Fruit fly (Drosophila melanogaster): ENCODE measurements around the gene CG2975.

The CG2975 gene

dm6 chr2L:2799909-2800478, 39.9 kb upstream of the CG2975 start, which contains the start of gene Syt1:
Syt1 (minus strand) TSS chr2L:2799979.
- TF ChIP-seq HmgD (GFP tag; optimal IDR thresholded peaks at IDR 0.05) (no peak), gro (GFP tag; optimal IDR thresholded peaks at IDR 0.05) (peak; percentile 22), CG16863 (GFP tag; optimal IDR thresholded peaks at IDR 0.05) (no peak), CG2129 (GFP tag; IDR thresholded peaks at IDR 0.05; ENCODE audit: partially characterized antibody) (no peak), CG9932 (GFP tag; IDR thresholded peaks at IDR 0.05) (peak; percentile 35; the same call in 1 of the 2 replicates), eyg (GFP tag; optimal IDR thresholded peaks at IDR 0.05) (no peak), slbo (GFP tag; IDR thresholded peaks at IDR 0.05) (peak; percentile 16; the same call in 1 of the 2 replicates), lilli (GFP tag; optimal IDR thresholded peaks at IDR 0.05) (peak; percentile 15), ewg (GFP tag; optimal IDR thresholded peaks at IDR 0.05) (peak; percentile 76), CG7928 (GFP tag; optimal IDR thresholded peaks at IDR 0.05) (no peak), CG4404 (GFP tag; IDR thresholded peaks at IDR 0.05) (no peak), odd (GFP tag; optimal IDR thresholded peaks at IDR 0.05) (no peak), Nf-YB (GFP tag; optimal IDR thresholded peaks at IDR 0.05) (no peak), CG14441 (GFP tag; IDR thresholded peaks at IDR 0.05) (no peak), CG6689 (GFP tag; IDR thresholded peaks at IDR 0.05) (no peak), CG11723 (GFP tag; optimal IDR thresholded peaks at IDR 0.05) (no peak), CG10209 (GFP tag; optimal IDR thresholded peaks at IDR 0.05) (no peak), Deaf1 (tag; optimal IDR thresholded peaks at IDR 0.05) (peak; percentile 20), abd-A (tag; optimal IDR thresholded peaks at IDR 0.05) (no peak), corto (GFP tag; optimal IDR thresholded peaks at IDR 0.05) (no peak), CG9609 (GFP tag; optimal IDR thresholded peaks at IDR 0.05) (no peak), onecut (GFP tag; IDR thresholded peaks at IDR 0.05) (peak; percentile 99), seq (GFP tag; IDR thresholded peaks at IDR 0.05) (0 out of 2 replicates have a peak, but pooled peaks have one; percentile 10), Hr39 (optimal IDR thresholded peaks at IDR 0.05) (no peak), CG7556 (GFP tag; optimal IDR thresholded peaks at IDR 0.05) (no peak), CG18011 (GFP tag; optimal IDR thresholded peaks at IDR 0.05) (no peak), lab (GFP tag; optimal IDR thresholded peaks at IDR 0.05) (peak; percentile 42), CG9727 (GFP tag; optimal IDR thresholded peaks at IDR 0.05) (no peak), dmrt11E (tag; optimal IDR thresholded peaks at IDR 0.05) (no peak), CG10274 (GFP tag; optimal IDR thresholded peaks at IDR 0.05) (peak; percentile 84), Stat92E (GFP tag; optimal IDR thresholded peaks at IDR 0.05) (no peak), CG34376 (GFP tag; optimal IDR thresholded peaks at IDR 0.05) (no peak), croc (GFP tag; conservative IDR thresholded peaks at IDR 0.05) (no peak), lmd (GFP tag; IDR thresholded peaks at IDR 0.05) (peak; percentile 5; the same call in 1 of the 2 replicates), CG30020 (tag; optimal IDR thresholded peaks at IDR 0.05) (no peak), Dbx (GFP tag; IDR thresholded peaks at IDR 0.05) (peak; percentile 27; the same call in 1 of the 3 replicates), CG2199 (GFP tag; IDR thresholded peaks at IDR 0.05) (no peak), mld (GFP tag; IDR thresholded peaks at IDR 0.05; ENCODE audit: partially characterized antibody) (no peak), Hmr (GFP tag; optimal IDR thresholded peaks at IDR 0.05) (peak; percentile 7), CG11456 (GFP tag; IDR thresholded peaks at IDR 0.05) (0 out of 3 replicates have a peak, but pooled peaks have one; percentile 59), NFAT (GFP tag; IDR thresholded peaks at IDR 0.05) (peak; percentile 22; the same call in 1 of the 2 replicates), org-1 (GFP tag; optimal IDR thresholded peaks at IDR 0.05) (no peak), CG6813 (GFP tag; optimal IDR thresholded peaks at IDR 0.05) (no peak), Atf3 (GFP tag; optimal IDR thresholded peaks at IDR 0.05) (no peak), bowl (GFP tag; IDR thresholded peaks at IDR 0.05) (no peak), CG7839 (tag; optimal IDR thresholded peaks at IDR 0.05) (no peak), tgo (GFP tag; IDR thresholded peaks at IDR 0.05) (no peak), CG2678 (tag; optimal IDR thresholded peaks at IDR 0.05) (peak; percentile 2), CG4730 (GFP tag; IDR thresholded peaks at IDR 0.05) (no peak), CG18599 (GFP tag; optimal IDR thresholded peaks at IDR 0.05) (peak; percentile 33)

All from whole organism, embryonic.